Fruit fly (Drosophila melanogaster) whole organism, embryonic: Measurements from ENCODE around the gene Mrp5.

Source experiments
- Aef1 ChIP-seq: fragments of 200-800 bp; sonication (Bioruptor generic); IDR thresholded peaks from 3 replicates; pipeline ENCODE4 v1.3.6; 2022; ENCODE audit warnings: missing biosample characterization, missing genetic modification characterization
- CG10267 ChIP-seq: fragments of 200-800 bp; sonication (Bioruptor generic); optimal IDR thresholded peaks from 2 replicates; lab custom pipeline; 2018; ENCODE audit warnings: missing biosample characterization, mild to moderate bottlenecking, missing genetic modification characterization, moderate library complexity
- CG10543 ChIP-seq: fragments of 200-800 bp; sonication (Bioruptor generic); optimal IDR thresholded peaks from 3 replicates; lab custom pipeline; 2017; ENCODE audit warnings: missing biosample characterization, mild to moderate bottlenecking, missing genetic modification characterization, moderate library complexity
- CG11247 ChIP-seq: fragments of 200-800 bp; sonication (Bioruptor generic); IDR thresholded peaks from 2 replicates; pipeline ENCODE4 v1.3.6; 2022; ENCODE audit warnings: missing biosample characterization, missing genetic modification characterization
- CG12659 ChIP-seq: fragments of 200-800 bp; sonication (Bioruptor generic); optimal IDR thresholded peaks from 3 replicates; lab custom pipeline; 2017; ENCODE audit warnings: mild to moderate bottlenecking, missing biosample characterization, missing genetic modification reagents, missing genetic modification characterization
- CG12942 ChIP-seq: fragments of 200-800 bp; sonication (Bioruptor generic); optimal IDR thresholded peaks from 3 replicates; lab custom pipeline; 2016; ENCODE audit warnings: missing biosample characterization, missing genetic modification characterization
- CG13296 ChIP-seq: fragments of 200-800 bp; sonication (Bioruptor generic); optimal IDR thresholded peaks from 3 replicates; lab custom pipeline; 2018; ENCODE audit warnings: missing biosample characterization, mild to moderate bottlenecking, missing genetic modification characterization
- CG13624 ChIP-seq: fragments of 200-800 bp; sonication (Bioruptor generic); optimal IDR thresholded peaks from 2 replicates; lab custom pipeline; 2016; ENCODE audit warnings: missing biosample characterization, missing genetic modification characterization
- CG13894 ChIP-seq: fragments of 200-800 bp; sonication (Bioruptor generic); optimal IDR thresholded peaks from 3 replicates; lab custom pipeline; 2018; ENCODE audit warnings: missing biosample characterization, mild to moderate bottlenecking, missing genetic modification characterization, moderate library complexity
- CG15269 ChIP-seq: fragments of 200-800 bp; sonication (Bioruptor generic); optimal IDR thresholded peaks from 2 replicates; lab custom pipeline; 2018; ENCODE audit warnings: missing biosample characterization, mild to moderate bottlenecking, missing genetic modification characterization, moderate library complexity
- CG17385 ChIP-seq: fragments of 200-800 bp; sonication (Bioruptor generic); optimal IDR thresholded peaks from 3 replicates; lab custom pipeline; 2018; ENCODE audit warnings: missing biosample characterization, mild to moderate bottlenecking, missing genetic modification characterization
- CG18011 ChIP-seq: fragments of 200-800 bp; sonication (Bioruptor generic); optimal IDR thresholded peaks from 2 replicates; lab custom pipeline; 2017; ENCODE audit warnings: missing biosample characterization, missing genetic modification characterization, mild to moderate bottlenecking, moderate library complexity, missing genotype
- CG18619 ChIP-seq: fragments of 200-800 bp; sonication (Bioruptor generic); optimal IDR thresholded peaks from 3 replicates; lab custom pipeline; 2017; ENCODE audit warnings: missing biosample characterization, mild to moderate bottlenecking, missing genetic modification characterization
- CG2199 ChIP-seq: fragments of 200-800 bp; sonication (Bioruptor generic); IDR thresholded peaks from 3 replicates; pipeline ENCODE4 v1.3.6; 2022; ENCODE audit warnings: missing biosample characterization, missing genetic modification characterization
- CG2712 ChIP-seq: fragments of 200-800 bp; optimal IDR thresholded peaks from 3 replicates; lab custom pipeline; 2019; ENCODE audit warnings: missing biosample characterization, mild to moderate bottlenecking, missing genetic modification characterization, moderate library complexity
- CG30020 ChIP-seq: fragments of 200-800 bp; optimal IDR thresholded peaks from 2 replicates; lab custom pipeline; 2019; ENCODE audit warnings: missing biosample characterization, mild to moderate bottlenecking, missing genetic modification characterization, moderate library complexity
- CG34376 ChIP-seq: fragments of 200-800 bp; sonication (Bioruptor generic); optimal IDR thresholded peaks from 2 replicates; lab custom pipeline; 2018; ENCODE audit warnings: missing biosample characterization, mild to moderate bottlenecking, missing genetic modification characterization
- CG6175 ChIP-seq: fragments of 200-800 bp; sonication (Bioruptor generic); IDR thresholded peaks from 3 replicates; pipeline ENCODE4 v1.3.6; 2022; ENCODE audit warnings: missing biosample characterization, missing genetic modification characterization
- CG6254 ChIP-seq: fragments of 200-800 bp; sonication (Bioruptor generic); optimal IDR thresholded peaks from 3 replicates; lab custom pipeline; 2017; ENCODE audit warnings: mild to moderate bottlenecking, missing biosample characterization, missing genetic modification reagents, missing genetic modification characterization
- CG6765 ChIP-seq: fragments of 200-800 bp; sonication (Bioruptor generic); optimal IDR thresholded peaks from 3 replicates; lab custom pipeline; 2017; ENCODE audit warnings: missing biosample characterization, mild to moderate bottlenecking, missing genetic modification characterization
- CG8281 ChIP-seq: fragments of 200-800 bp; sonication (Bioruptor generic); optimal IDR thresholded peaks from 2 replicates; lab custom pipeline; 2018; ENCODE audit warnings: missing biosample characterization, mild to moderate bottlenecking, missing genetic modification characterization, moderate library complexity
- CG9437 ChIP-seq: fragments of 200-800 bp; sonication (Bioruptor generic); optimal IDR thresholded peaks from 2 replicates; lab custom pipeline; 2018; ENCODE audit warnings: missing biosample characterization, mild to moderate bottlenecking, missing genetic modification characterization
- CG9932 ChIP-seq: fragments of 200-800 bp; sonication (Bioruptor generic); IDR thresholded peaks from 2 replicates; pipeline ENCODE4 v1.3.6; 2022; ENCODE audit warnings: missing biosample characterization, missing genetic modification characterization
- CTCF ChIP-seq: fragments of 200-800 bp; sonication (Bioruptor generic); optimal IDR thresholded peaks from 2 replicates; lab custom pipeline; 2017; ENCODE audit warnings: missing biosample characterization, mild to moderate bottlenecking, missing genetic modification characterization, moderate library complexity
- CoRest ChIP-seq: fragments of 200-800 bp; sonication (Bioruptor generic); optimal IDR thresholded peaks from 3 replicates; lab custom pipeline; 2018; ENCODE audit warnings: missing biosample characterization, mild to moderate bottlenecking, missing genetic modification characterization, moderate library complexity
- Deaf1 ChIP-seq: fragments of 200-800 bp; optimal IDR thresholded peaks from 3 replicates; lab custom pipeline; 2019; ENCODE audit warnings: missing biosample characterization, mild to moderate bottlenecking, missing genetic modification characterization, moderate library complexity
- Eip74EF ChIP-seq, 2 experiments: fragments of 200-800 bp in 1 of 2; fragments of >200 bp in 1 of 2; sonication (Bioruptor generic) in 1 of 2; optimal IDR thresholded peaks; 2 replicates each; lab custom pipeline; 2017 to 2019; ENCODE audit warnings: missing biosample characterization in 2 of 2, missing genetic modification characterization in 2 of 2, mild to moderate bottlenecking in 1 of 2, moderate library complexity in 1 of 2
- HHEX ChIP-seq: fragments of 200-800 bp; sonication (Bioruptor generic); optimal IDR thresholded peaks from 3 replicates; lab custom pipeline; 2017; ENCODE audit warnings: missing biosample characterization, mild to moderate bottlenecking, missing genetic modification characterization, missing genetic modification reagents
- HLH54F ChIP-seq: fragments of 200-800 bp; sonication (Bioruptor generic); optimal IDR thresholded peaks from 3 replicates; lab custom pipeline; 2016; ENCODE audit warnings: missing biosample characterization, missing genetic modification characterization
- HLHmδ ChIP-seq: fragments of 200-800 bp; sonication (Bioruptor generic); optimal IDR thresholded peaks from 2 replicates; lab custom pipeline; 2018; ENCODE audit warnings: missing biosample characterization, mild to moderate bottlenecking, missing genetic modification characterization, moderate library complexity
- MBD-R2 ChIP-seq: fragments of 200-800 bp; sonication (Bioruptor generic); IDR thresholded peaks from 2 replicates; pipeline ENCODE4 v1.3.6; 2022; ENCODE audit warnings: missing biosample characterization, missing genetic modification characterization
- MTF-1 ChIP-seq: fragments of 200-800 bp; sonication (Bioruptor generic); optimal IDR thresholded peaks from 2 replicates; lab custom pipeline; 2018; ENCODE audit warnings: missing biosample characterization, mild to moderate bottlenecking, missing genetic modification characterization, borderline replicate concordance
- Meics ChIP-seq: fragments of 200-800 bp; sonication (Bioruptor generic); optimal IDR thresholded peaks from 2 replicates; lab custom pipeline; 2017; ENCODE audit warnings: missing biosample characterization, mild to moderate bottlenecking, missing genetic modification characterization
- Sox102F ChIP-seq: fragments of 200-800 bp; sonication (Bioruptor generic); optimal IDR thresholded peaks from 2 replicates; lab custom pipeline; 2018; ENCODE audit warnings: missing biosample characterization, mild to moderate bottlenecking, missing genetic modification characterization, moderate library complexity
- Taf1 ChIP-seq: fragments of 200-800 bp; sonication (Bioruptor generic); IDR thresholded peaks from 2 replicates; pipeline ENCODE4 v1.3.6; 2022; ENCODE audit warnings: missing biosample characterization, missing genetic modification characterization
- caup ChIP-seq: fragments of 200-800 bp; sonication (Bioruptor generic); optimal IDR thresholded peaks from 3 replicates; lab custom pipeline; 2017; ENCODE audit warnings: missing biosample characterization, mild to moderate bottlenecking, missing genetic modification characterization, moderate library complexity; ENCODE audit not compliant: severe bottlenecking
- chif ChIP-seq, 2 experiments: fragments of 200-800 bp; sonication (Bioruptor generic); optimal IDR thresholded peaks; 3 replicates each; lab custom pipeline; 2016; ENCODE audit warnings: missing biosample characterization in 2 of 2, missing genetic modification characterization in 2 of 2
- dysf ChIP-seq: fragments of 200-800 bp; sonication (Bioruptor generic); IDR thresholded peaks from 3 replicates; pipeline ENCODE4 v1.3.6; 2022; ENCODE audit warnings: missing biosample characterization, missing genetic modification characterization
- exex ChIP-seq: fragments of 200-800 bp; sonication (Bioruptor generic); optimal IDR thresholded peaks from 4 replicates; lab custom pipeline; 2018; ENCODE audit warnings: missing biosample characterization, mild to moderate bottlenecking, missing genetic modification characterization, moderate library complexity
- fd3F ChIP-seq: fragments of 200-800 bp; sonication (Bioruptor generic); optimal IDR thresholded peaks from 2 replicates; lab custom pipeline; 2018; ENCODE audit warnings: missing biosample characterization, mild to moderate bottlenecking, missing genetic modification characterization, moderate library complexity
- gcm ChIP-seq: fragments of 200-800 bp; sonication (Bioruptor generic); optimal IDR thresholded peaks from 2 replicates; lab custom pipeline; 2019; ENCODE audit warnings: missing biosample characterization, mild to moderate bottlenecking, missing genetic modification characterization, moderate library complexity
- jing ChIP-seq: fragments of 200-800 bp; sonication (Bioruptor generic); optimal IDR thresholded peaks from 2 replicates; lab custom pipeline; 2018; ENCODE audit warnings: missing biosample characterization, mild to moderate bottlenecking, missing genetic modification characterization
- mirr ChIP-seq: fragments of 200-800 bp; sonication (Bioruptor generic); optimal IDR thresholded peaks from 3 replicates; lab custom pipeline; 2018; ENCODE audit warnings: missing biosample characterization, mild to moderate bottlenecking, missing genetic modification characterization
- oc ChIP-seq: fragments of 200-800 bp; sonication (Bioruptor generic); optimal IDR thresholded peaks from 2 replicates; lab custom pipeline; 2018; ENCODE audit warnings: missing biosample characterization, mild to moderate bottlenecking, missing genetic modification characterization, moderate library complexity
- row ChIP-seq: fragments of 200-800 bp; sonication (Bioruptor generic); IDR thresholded peaks from 3 replicates; pipeline ENCODE4 v1.3.6; 2022; ENCODE audit warnings: missing biosample characterization, missing genetic modification characterization
- sc ChIP-seq, 3 experiments: fragments of >200 bp in 2 of 3; fragments of 200-800 bp in 1 of 3; sonication (Bioruptor generic) in 1 of 3; optimal IDR thresholded peaks; 2 replicates in 2 of 3; 3 replicates in 1 of 3; lab custom pipeline; 2017; ENCODE audit warnings: mild to moderate bottlenecking in 1 of 3, missing biosample characterization in 1 of 3, missing genetic modification characterization in 1 of 3, missing genetic modification reagents in 1 of 3
- sim ChIP-seq: fragments of 200-800 bp; sonication (Bioruptor generic); IDR thresholded peaks from 2 replicates; pipeline ENCODE4 v1.3.6; 2022; ENCODE audit warnings: missing biosample characterization, missing genetic modification characterization
- tgo ChIP-seq: fragments of 200-800 bp; sonication (Bioruptor generic); IDR thresholded peaks from 3 replicates; pipeline ENCODE4 v1.3.6; 2022; ENCODE audit warnings: missing biosample characterization, missing genetic modification characterization

The Mrp5 gene

dm6 chr3R:19889603-19890187, 14.2 kb upstream of the Mrp5 start (continued):
- TF ChIP-seq CG17385 (GFP tag; lab: Kevin White, UChicago): peak; percentile 64
- peak; percentile 17 for TF ChIP-seq CG13894 (tag; lab: Kevin White, UChicago)
- TF ChIP-seq mirr: peak; percentile 70
- TF ChIP-seq HHEX (GFP tag; lab: Kevin White, UChicago): peak; percentile 83
- peak; percentile 72 for TF ChIP-seq CG18619 (GFP tag; lab: Kevin White, UChicago)
- TF ChIP-seq HLHmδ: peak; percentile 61
- TF ChIP-seq Meics (GFP tag; lab: Kevin White, UChicago): peak; percentile 92
- peak; percentile 45 for TF ChIP-seq gcm (GFP tag; lab: Kevin White, UChicago)
- no peak for TF ChIP-seq CG2199 (GFP tag; lab: Robert Waterston, UW)
- TF ChIP-seq CG18011 (GFP tag; lab: Kevin White, UChicago): peak; percentile 6
- TF ChIP-seq CG13296 (GFP tag; lab: Kevin White, UChicago): peak; percentile 86
- TF ChIP-seq tgo (GFP tag; lab: Robert Waterston, UW): peak; percentile 55; the same call in 2 of the 3 replicates
- TF ChIP-seq sc (optimal IDR thresholded peaks at IDR 0.05; lab: Kevin White, UChicago): no peak
- TF ChIP-seq sc (GFP tag; optimal IDR thresholded peaks at IDR 0.05; lab: Kevin White, UChicago): no peak
- TF ChIP-seq CG30020 (tag; lab: Kevin White, UChicago): no peak
- peak; percentile 12 for TF ChIP-seq jing (GFP tag; lab: Kevin White, UChicago)
- TF ChIP-seq dysf (GFP tag; lab: Robert Waterston, UW): peak; percentile 79
- peak; percentile 69 for TF ChIP-seq exex (tag; lab: Kevin White, UChicago)
- peak; percentile 76 for TF ChIP-seq fd3F (GFP tag; lab: Kevin White, UChicago)
- peak; percentile 66 for TF ChIP-seq Taf1 (GFP tag; lab: Robert Waterston, UW)
- peak; percentile 23 for TF ChIP-seq MTF-1 (GFP tag; lab: Kevin White, UChicago)
- TF ChIP-seq CG8281 (tag; lab: Kevin White, UChicago): peak; percentile 42
- TF ChIP-seq Deaf1: peak; percentile 66
- peak; percentile 58; the same call in 2 of the 3 replicates for TF ChIP-seq Aef1 (GFP tag; lab: Robert Waterston, UW)
- TF ChIP-seq CG6765 (GFP tag; lab: Kevin White, UChicago): peak; percentile 76
- peak; percentile 67 for TF ChIP-seq Sox102F (GFP tag; lab: Kevin White, UChicago)
- TF ChIP-seq MBD-R2: peak; percentile 36; the same call in 1 of the 2 replicates
- TF ChIP-seq CG34376: peak; percentile 68
- TF ChIP-seq caup: peak; percentile 86
- peak; percentile 79 for TF ChIP-seq row
- peak; percentile 51 for TF ChIP-seq CG6254 (GFP tag; lab: Kevin White, UChicago)
- peak; percentile 47 for TF ChIP-seq CTCF
- peak; percentile 39 for TF ChIP-seq CG12942 (GFP tag; lab: Kevin White, UChicago)
- peak; percentile 66 for TF ChIP-seq CG9932 (GFP tag; lab: Robert Waterston, UW)
- TF ChIP-seq CG13624: no peak
- peak; percentile 80 for TF ChIP-seq CG15269 (tag; lab: Kevin White, UChicago)
- TF ChIP-seq CG11247 (GFP tag; lab: Robert Waterston, UW): peak; percentile 12; the same call in 1 of the 2 replicates
- TF ChIP-seq CoRest (tag; lab: Kevin White, UChicago): peak; percentile 86
- TF ChIP-seq Eip74EF (GFP tag; optimal IDR thresholded peaks at IDR 0.05; lab: Kevin White, UChicago): peak in 1 of 2 experiments; percentile 76
- TF ChIP-seq chif (GFP tag; optimal IDR thresholded peaks at IDR 0.05; lab: Kevin White, UChicago): no peak
- TF ChIP-seq sim: 0 out of 2 replicates have a peak, but pooled peaks have one; percentile 6
- peak; percentile 4 for TF ChIP-seq HLH54F (GFP tag; lab: Kevin White, UChicago)
- TF ChIP-seq oc (tag; lab: Kevin White, UChicago): peak; percentile 36
- TF ChIP-seq CG10267: peak; percentile 73
- peak; percentile 80 for TF ChIP-seq CG10543 (GFP tag; lab: Kevin White, UChicago)
- peak; percentile 75 for TF ChIP-seq CG2712
- peak; percentile 78 for TF ChIP-seq CG12659 (GFP tag; lab: Kevin White, UChicago)
- 0 out of 3 replicates have a peak, but pooled peaks have one; percentile 11 for TF ChIP-seq CG6175 (GFP tag; lab: Robert Waterston, UW)
- peak; percentile 62 for TF ChIP-seq CG9437 (GFP tag; lab: Kevin White, UChicago)
